Fruit fly (Drosophila melanogaster) whole organism, embryonic: ENCODE data around the gene CG7551.

Experiments
- B-H2 ChIP-seq: fragments of 200-800 bp; sonication (Bioruptor generic); optimal IDR thresholded peaks from 2 replicates; lab custom pipeline; 2018; ENCODE audit warnings: missing biosample characterization, mild to moderate bottlenecking, missing genetic modification characterization
- BtbVII ChIP-seq: fragments of 200-800 bp; sonication (Bioruptor generic); optimal IDR thresholded peaks from 3 replicates; lab custom pipeline; 2017; ENCODE audit warnings: missing biosample characterization, mild to moderate bottlenecking, missing genetic modification characterization
- CG10209 ChIP-seq: fragments of 200-800 bp; sonication (Bioruptor generic); optimal IDR thresholded peaks from 3 replicates; lab custom pipeline; 2017; ENCODE audit warnings: missing biosample characterization, mild to moderate bottlenecking, missing genetic modification characterization, missing genetic modification reagents
- CG12219 ChIP-seq: fragments of 200-800 bp; sonication (Bioruptor generic); optimal IDR thresholded peaks from 3 replicates; lab custom pipeline; 2018; ENCODE audit warnings: missing biosample characterization, mild to moderate bottlenecking, missing genetic modification characterization
- CG12299 ChIP-seq: fragments of 200-800 bp; sonication (Bioruptor generic); optimal IDR thresholded peaks from 2 replicates; lab custom pipeline; 2018; ENCODE audit warnings: missing biosample characterization, mild to moderate bottlenecking, missing genetic modification characterization
- CG12659 ChIP-seq: fragments of 200-800 bp; sonication (Bioruptor generic); optimal IDR thresholded peaks from 3 replicates; lab custom pipeline; 2017; ENCODE audit warnings: mild to moderate bottlenecking, missing biosample characterization, missing genetic modification reagents, missing genetic modification characterization
- CG14050 ChIP-seq: fragments of 200-800 bp; sonication (Bioruptor generic); IDR thresholded peaks from 3 replicates; pipeline ENCODE4 v1.3.6; 2022; ENCODE audit warnings: missing biosample characterization, missing genetic modification characterization
- CG15011 ChIP-seq: fragments of 200-800 bp; sonication (Bioruptor generic); optimal IDR thresholded peaks from 3 replicates; lab custom pipeline; 2018; ENCODE audit warnings: missing biosample characterization, mild to moderate bottlenecking, missing genetic modification characterization
- CG16815 ChIP-seq: fragments of 200-800 bp; sonication (Bioruptor generic); optimal IDR thresholded peaks from 3 replicates; lab custom pipeline; 2017; ENCODE audit warnings: missing biosample characterization, mild to moderate bottlenecking, missing genetic modification characterization
- CG18011 ChIP-seq: fragments of 200-800 bp; sonication (Bioruptor generic); optimal IDR thresholded peaks from 2 replicates; lab custom pipeline; 2017; ENCODE audit warnings: missing biosample characterization, missing genetic modification characterization, mild to moderate bottlenecking, moderate library complexity, missing genotype
- CG34376 ChIP-seq: fragments of 200-800 bp; sonication (Bioruptor generic); optimal IDR thresholded peaks from 2 replicates; lab custom pipeline; 2018; ENCODE audit warnings: missing biosample characterization, mild to moderate bottlenecking, missing genetic modification characterization
- CG4820 ChIP-seq: fragments of 200-800 bp; sonication (Bioruptor generic); optimal IDR thresholded peaks from 3 replicates; lab custom pipeline; 2016; ENCODE audit warnings: missing biosample characterization, missing genetic modification characterization
- CG4854 ChIP-seq: fragments of 200-800 bp; sonication (Bioruptor generic); optimal IDR thresholded peaks from 2 replicates; lab custom pipeline; 2016; ENCODE audit warnings: missing biosample characterization, missing genetic modification characterization, inconsistent platforms
- CG6791 ChIP-seq: fragments of 200-800 bp; sonication (Bioruptor generic); IDR thresholded peaks from 3 replicates; pipeline ENCODE4 v1.3.6; 2022; ENCODE audit warnings: missing biosample characterization, missing genetic modification characterization; ENCODE audit not compliant: partially characterized antibody
- CG6813 ChIP-seq: fragments of 200-800 bp; sonication (Bioruptor generic); optimal IDR thresholded peaks from 2 replicates; lab custom pipeline; 2017; ENCODE audit warnings: missing biosample characterization, missing genetic modification characterization, mild to moderate bottlenecking, moderate library complexity, missing genetic modification reagents
- CG7928 ChIP-seq: fragments of 200-800 bp; sonication (Bioruptor generic); optimal IDR thresholded peaks from 2 replicates; lab custom pipeline; 2017; ENCODE audit warnings: missing biosample characterization, mild to moderate bottlenecking, missing genetic modification characterization
- CG8944 ChIP-seq: fragments of 200-800 bp; sonication (Bioruptor generic); optimal IDR thresholded peaks from 3 replicates; lab custom pipeline; 2016; ENCODE audit warnings: missing biosample characterization, missing genetic modification characterization
- CG9215 ChIP-seq: fragments of 200-800 bp; sonication (Bioruptor generic); IDR thresholded peaks from 2 replicates; pipeline ENCODE4 v1.3.6; 2022; ENCODE audit warnings: missing biosample characterization, missing genetic modification characterization
- CG9797 ChIP-seq: fragments of 200-800 bp; sonication (Bioruptor generic); optimal IDR thresholded peaks from 3 replicates; lab custom pipeline; 2018; ENCODE audit warnings: missing biosample characterization, mild to moderate bottlenecking, missing genetic modification characterization
- Dp ChIP-seq: fragments of 200-800 bp; sonication (Bioruptor generic); optimal IDR thresholded peaks from 2 replicates; lab custom pipeline; 2018; ENCODE audit warnings: missing biosample characterization, mild to moderate bottlenecking, missing genetic modification characterization, moderate library complexity
- Eip74EF ChIP-seq, 2 experiments: fragments of 200-800 bp in 1 of 2; fragments of >200 bp in 1 of 2; sonication (Bioruptor generic) in 1 of 2; optimal IDR thresholded peaks; 2 replicates each; lab custom pipeline; 2017 to 2019; ENCODE audit warnings: missing biosample characterization in 2 of 2, missing genetic modification characterization in 2 of 2, mild to moderate bottlenecking in 1 of 2, moderate library complexity in 1 of 2
- Fer3 ChIP-seq: fragments of 200-800 bp; sonication (Bioruptor generic); optimal IDR thresholded peaks from 2 replicates; lab custom pipeline; 2018; ENCODE audit warnings: missing biosample characterization, mild to moderate bottlenecking, missing genetic modification characterization, moderate library complexity
- HLH3B ChIP-seq: fragments of 200-800 bp; sonication (Bioruptor generic); IDR thresholded peaks from 2 replicates; pipeline ENCODE4 v1.3.6; 2022; ENCODE audit warnings: missing biosample characterization, missing genetic modification characterization
- HmgZ ChIP-seq: fragments of 200-800 bp; sonication (Bioruptor generic); optimal IDR thresholded peaks from 2 replicates; lab custom pipeline; 2018; ENCODE audit warnings: missing biosample characterization, mild to moderate bottlenecking, missing genetic modification characterization
- Hr51 ChIP-seq, 2 experiments: fragments of 200-800 bp; sonication (Bioruptor generic); optimal IDR thresholded peaks; 2 replicates in 1 of 2; 3 replicates in 1 of 2; lab custom pipeline; 2016 to 2018; ENCODE audit warnings: missing biosample characterization in 2 of 2, missing genetic modification characterization in 2 of 2, mild to moderate bottlenecking in 1 of 2, moderate library complexity in 1 of 2
- Mad ChIP-seq: fragments of 200-800 bp; sonication (Bioruptor generic); optimal IDR thresholded peaks from 2 replicates; lab custom pipeline; 2016; ENCODE audit warnings: missing biosample characterization, missing genetic modification characterization
- Meics ChIP-seq: fragments of 200-800 bp; sonication (Bioruptor generic); optimal IDR thresholded peaks from 2 replicates; lab custom pipeline; 2017; ENCODE audit warnings: missing biosample characterization, mild to moderate bottlenecking, missing genetic modification characterization
- NFAT ChIP-seq: fragments of 200-800 bp; sonication (Bioruptor generic); IDR thresholded peaks from 2 replicates; pipeline ENCODE4 v1.3.6; 2022; ENCODE audit warnings: missing biosample characterization, missing genetic modification characterization
- NK7.1 ChIP-seq: fragments of 200-800 bp; sonication (Bioruptor generic); optimal IDR thresholded peaks from 3 replicates; lab custom pipeline; 2016; ENCODE audit warnings: missing biosample characterization, missing genetic modification characterization
- Nf-YA ChIP-seq: fragments of 200-800 bp; sonication (Bioruptor generic); IDR thresholded peaks from 2 replicates; pipeline ENCODE4 v1.3.6; 2022; ENCODE audit warnings: missing biosample characterization, missing genetic modification characterization
- Pdp1 ChIP-seq, 2 experiments: fragments of 200-800 bp; sonication (Bioruptor generic); optimal IDR thresholded peaks; 3 replicates each; lab custom pipeline; 2016; ENCODE audit warnings: missing biosample characterization in 2 of 2, missing genetic modification characterization in 2 of 2, mild to moderate bottlenecking in 1 of 2, moderate library complexity in 1 of 2
- Scr ChIP-seq: fragments of 200-800 bp; sonication (Bioruptor generic); IDR thresholded peaks from 2 replicates; pipeline ENCODE4 v1.3.6; 2022; ENCODE audit warnings: missing biosample characterization, missing genetic modification characterization; ENCODE audit not compliant: partially characterized antibody
- Sin3A ChIP-seq: fragments of >200 bp; optimal IDR thresholded peaks from 2 replicates; lab custom pipeline; 2018
- Xbp1 ChIP-seq: fragments of 200-800 bp; sonication (Bioruptor generic); optimal IDR thresholded peaks from 3 replicates; lab custom pipeline; 2016; ENCODE audit warnings: missing biosample characterization, mild to moderate bottlenecking, missing genetic modification characterization
- ac ChIP-seq: fragments of 200-800 bp; sonication (Bioruptor generic); optimal IDR thresholded peaks from 3 replicates; lab custom pipeline; 2017; ENCODE audit warnings: missing biosample characterization, mild to moderate bottlenecking, missing genetic modification characterization
- aop ChIP-seq: fragments of 200-800 bp; sonication (Bioruptor generic); IDR thresholded peaks from 2 replicates; pipeline ENCODE4 v1.3.6; 2022; ENCODE audit warnings: missing biosample characterization, missing genetic modification characterization
- ap ChIP-seq: fragments of 200-800 bp; sonication (Bioruptor generic); IDR thresholded peaks from 2 replicates; pipeline ENCODE4 v1.3.6; 2022; ENCODE audit warnings: missing biosample characterization, missing genetic modification characterization
- ash1 ChIP-seq: fragments of 200-800 bp; sonication (Bioruptor generic); optimal IDR thresholded peaks from 2 replicates; lab custom pipeline; 2018; ENCODE audit warnings: missing biosample characterization, mild to moderate bottlenecking, missing genetic modification characterization
- cg ChIP-seq: fragments of 200-800 bp; sonication (Bioruptor generic); optimal IDR thresholded peaks from 3 replicates; lab custom pipeline; 2019; ENCODE audit warnings: missing biosample characterization, mild to moderate bottlenecking, missing genetic modification characterization, moderate library complexity
- crp ChIP-seq, 2 experiments: fragments of 200-800 bp; sonication (Bioruptor generic); optimal IDR thresholded peaks; 2 replicates in 1 of 2; 3 replicates in 1 of 2; lab custom pipeline; 2017; ENCODE audit warnings: missing biosample characterization in 2 of 2, missing genetic modification characterization in 2 of 2, mild to moderate bottlenecking in 1 of 2, moderate library complexity in 1 of 2
- ewg ChIP-seq: fragments of 200-800 bp; sonication (Bioruptor generic); optimal IDR thresholded peaks from 3 replicates; lab custom pipeline; 2017; ENCODE audit warnings: mild to moderate bottlenecking, missing biosample characterization, missing genetic modification reagents, missing genetic modification characterization
- gt ChIP-seq: fragments of 200-800 bp; sonication (Bioruptor generic); IDR thresholded peaks from 2 replicates; pipeline ENCODE4 v1.3.6; 2022; ENCODE audit warnings: missing biosample characterization, missing genetic modification characterization
- ham ChIP-seq: fragments of 200-800 bp; sonication (Bioruptor generic); IDR thresholded peaks from 2 replicates; pipeline ENCODE4 v1.3.6; 2022; ENCODE audit warnings: missing biosample characterization, missing genetic modification characterization
- hth ChIP-seq: fragments of >200 bp; optimal IDR thresholded peaks from 2 replicates; lab custom pipeline; 2017; ENCODE audit warnings: inconsistent platforms
- knrl ChIP-seq: fragments of 200-800 bp; sonication (Bioruptor generic); IDR thresholded peaks from 3 replicates; pipeline ENCODE4 v1.3.6; 2022; ENCODE audit warnings: missing biosample characterization, missing genetic modification characterization; ENCODE audit not compliant: partially characterized antibody
- mam ChIP-seq: fragments of 200-800 bp; sonication (Bioruptor generic); optimal IDR thresholded peaks from 3 replicates; lab custom pipeline; 2016; ENCODE audit warnings: missing biosample characterization, missing genetic modification characterization
- rib ChIP-seq: fragments of 200-800 bp; sonication (Bioruptor generic); IDR thresholded peaks from 2 replicates; pipeline ENCODE4 v1.3.6; 2022; ENCODE audit warnings: missing biosample characterization, missing genetic modification characterization
- so ChIP-seq: fragments of 200-800 bp; sonication (Bioruptor generic); IDR thresholded peaks from 3 replicates; pipeline ENCODE4 v1.3.6; 2022; ENCODE audit warnings: missing biosample characterization, missing genetic modification characterization
- tin ChIP-seq: fragments of 200-800 bp; sonication (Bioruptor generic); optimal IDR thresholded peaks from 3 replicates; lab custom pipeline; 2016; ENCODE audit warnings: missing biosample characterization, missing genetic modification characterization

CG7551 gene

DNA sequence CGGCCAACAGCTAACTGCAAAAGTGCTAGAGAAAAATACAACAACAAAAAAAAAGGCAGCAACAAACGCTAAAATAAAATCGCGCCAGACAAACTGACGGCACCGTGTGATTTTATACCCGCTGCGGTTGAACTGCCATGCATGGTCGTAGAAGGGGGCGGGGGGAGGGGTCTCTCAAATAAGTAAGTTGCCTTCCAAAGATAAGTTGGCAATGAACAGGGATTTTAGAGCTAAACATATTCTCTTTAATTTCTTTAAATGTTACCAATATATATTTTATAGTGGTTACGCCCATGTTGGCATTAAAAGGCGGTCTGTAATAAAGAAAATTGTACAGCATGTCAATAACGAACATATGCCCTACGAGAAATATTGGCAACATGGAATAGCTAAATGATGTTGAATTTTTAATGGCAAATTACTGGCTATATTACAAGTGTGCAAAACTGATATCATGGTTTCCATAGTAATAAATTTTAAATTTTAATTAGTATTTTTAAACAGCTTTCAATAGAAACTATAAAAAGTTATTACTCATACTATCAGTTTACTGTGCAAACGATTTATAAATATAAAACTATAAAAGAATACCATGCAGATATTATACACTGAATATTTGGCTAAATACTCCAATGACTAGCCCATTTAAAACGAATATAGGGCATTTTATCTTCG lies 26.9 kb upstream of the CG7551 start (continued):
- TF ChIP-seq CG10209 (GFP tag; lab: Kevin White, UChicago) (peak; percentile 78), ap (peak; percentile 78), CG7928 (GFP tag; lab: Kevin White, UChicago) (no peak), CG15011 (GFP tag; lab: Kevin White, UChicago) (peak; percentile 57), ac (GFP tag; lab: Kevin White, UChicago) (peak; percentile 1), Dp (GFP tag; lab: Kevin White, UChicago) (no peak), Eip74EF (GFP tag; optimal IDR thresholded peaks at IDR 0.05; lab: Kevin White, UChicago) (no peak), gt (no peak), NFAT (GFP tag; lab: Robert Waterston, UW) (peak; percentile 42; the same call in 1 of the 2 replicates), rib (peak; percentile 68; the same call in 1 of the 2 replicates), CG4820 (GFP tag; lab: Kevin White, UChicago) (no peak), CG18011 (GFP tag; lab: Kevin White, UChicago) (peak; percentile 26), ewg (GFP tag; lab: Kevin White, UChicago) (peak; percentile 58), BtbVII (GFP tag; lab: Kevin White, UChicago) (no peak), HLH3B (GFP tag; lab: Robert Waterston, UW) (peak; percentile 75), ham (GFP tag; lab: Robert Waterston, UW) (peak; percentile 68; the same call in 1 of the 2 replicates), CG4854 (peak; percentile 8), CG12299 (peak; percentile 26), Fer3 (peak; percentile 66), Scr (GFP tag; lab: Robert Waterston, UW) (no peak), NK7.1 (no peak), knrl (GFP tag; lab: Robert Waterston, UW) (no peak), crp (GFP tag; optimal IDR thresholded peaks at IDR 0.05; lab: Kevin White, UChicago) (peak in 1 of 2 experiments; percentile 16), hth (no peak), CG6813 (peak; percentile 18), mam (GFP tag; lab: Kevin White, UChicago) (peak; percentile 77), Nf-YA (GFP tag; lab: Robert Waterston, UW) (no peak), aop (0 out of 2 replicates have a peak, but pooled peaks have one; percentile 55), Sin3A (lab: Kevin White, UChicago) (no peak), Pdp1 (GFP tag; optimal IDR thresholded peaks at IDR 0.05; lab: Kevin White, UChicago) (peak; percentile 60 to 70), CG14050 (peak; percentile 77), CG34376 (GFP tag; lab: Kevin White, UChicago) (no peak), CG9215 (GFP tag; lab: Robert Waterston, UW) (peak; percentile 17; the same call in 1 of the 2 replicates), CG12219 (GFP tag; lab: Kevin White, UChicago) (peak; percentile 72), cg (GFP tag; lab: Kevin White, UChicago) (no peak), ash1 (GFP tag; lab: Kevin White, UChicago) (peak; percentile 24), CG8944 (GFP tag; lab: Kevin White, UChicago) (peak; percentile 68), Xbp1 (peak; percentile 86), Meics (GFP tag; lab: Kevin White, UChicago) (peak; percentile 63), tin (peak; percentile 38), CG16815 (GFP tag; lab: Kevin White, UChicago) (peak; percentile 64), so (GFP tag; lab: Robert Waterston, UW) (peak; percentile 61; the same call in 1 of the 3 replicates), B-H2 (GFP tag; lab: Kevin White, UChicago) (peak; percentile 27), CG6791 (no peak), Hr51 (GFP tag; optimal IDR thresholded peaks at IDR 0.05; lab: Kevin White, UChicago) (peak; percentile 36 to 86), CG12659 (peak; percentile 75), Mad (peak; percentile 49), HmgZ (tag; lab: Kevin White, UChicago) (peak; percentile 62), CG9797 (GFP tag; lab: Kevin White, UChicago) (no peak)
